Worm (Caenorhabditis elegans): ENCODE measurements around the gene lys-7.
A peak's percentile ranks its signal among the peaks of the same experiment; 100 is the strongest.

lys-7 gene

ce11 chrV:3484702-3485101 lies 2.3 kb upstream of the lys-7 start, which contains the start of gene srbc-33:
Gene srbc-33 (minus strand): TSS chrV:3484802.
- peak; percentile 3 for TF ChIP-seq aha-1 (tag)
- TF ChIP-seq F10B5.3 (tag; optimal IDR thresholded peaks at IDR 0.05) = no peak

ce11 chrV:3480346-3480745 lies 2.1 kb downstream of the lys-7 start, which contains the start of gene srbc-30:
Gene srbc-30 (minus strand): TSS chrV:3480446.
- TF ChIP-seq nhr-111 (GFP tag; optimal IDR thresholded peaks at IDR 0.05) = no peak
- TF ChIP-seq nhr-10 (tag; optimal IDR thresholded peaks at IDR 0.05) = no peak
- TF ChIP-seq snpc-4 (tag; optimal IDR thresholded peaks at IDR 0.05) = no peak
- TF ChIP-seq F10B5.3 (tag; optimal IDR thresholded peaks at IDR 0.05) = no peak
- no peak for TF ChIP-seq nhr-41 (GFP tag; IDR thresholded peaks at IDR 0.05)

- TF ChIP-seq unc-62 (GFP tag; optimal IDR thresholded peaks at IDR 0.05 in 1 of 2) = no peak
- no peak for TF ChIP-seq unc-62 (tag; optimal IDR thresholded peaks at IDR 0.05)
- no peak for TF ChIP-seq aly-2 (tag; optimal IDR thresholded peaks at IDR 0.05)
- no peak for TF ChIP-seq nhr-77 (tag; optimal IDR thresholded peaks at IDR 0.05)
- no peak for TF ChIP-seq dve-1 (tag; optimal IDR thresholded peaks at IDR 0.05; ENCODE audit: insufficient read depth)
- TF ChIP-seq R02D3.7 (tag; optimal IDR thresholded peaks at IDR 0.05) = no peak
- no peak for TF ChIP-seq pha-4 (GFP tag; IDR thresholded peaks at IDR 0.05)
- TF ChIP-seq pha-4 (tag; optimal IDR thresholded peaks at IDR 0.05) = no peak
- TF ChIP-seq madf-5 (GFP tag; IDR thresholded peaks at IDR 0.05) = no peak
- TF ChIP-seq mdl-1 (tag; optimal IDR thresholded peaks at IDR 0.05) = no peak
- TF ChIP-seq spr-1 (tag; optimal IDR thresholded peaks at IDR 0.05) = no peak
- TF ChIP-seq ceh-20 (GFP tag; IDR thresholded peaks at IDR 0.05) = no peak
- TF ChIP-seq egl-27 (tag; optimal IDR thresholded peaks at IDR 0.05) = no peak
- TF ChIP-seq ctbp-1 (GFP tag; IDR thresholded peaks at IDR 0.05) = no peak
- no peak for TF ChIP-seq dpl-1 (GFP tag; optimal IDR thresholded peaks at IDR 0.05)
- no peak for TF ChIP-seq dmd-6 (GFP tag; IDR thresholded peaks at IDR 0.05)
- no peak for TF ChIP-seq ztf-7 (tag; optimal IDR thresholded peaks at IDR 0.05)
- no peak for TF ChIP-seq pqm-1 (tag; optimal IDR thresholded peaks at IDR 0.05)
- TF ChIP-seq daf-8 (GFP tag; IDR thresholded peaks at IDR 0.05) = no peak
These were observed 4.9 kb downstream of the lys-7 start, which contains the start of gene srbc-31 for ce11 chrV:3477496-3477895. Gene srbc-31 (minus strand): TSS chrV:3477596.

ce11 chrV:3476228-3476627 lies 6.2 kb downstream of the lys-7 start:
- TF ChIP-seq unc-62 (GFP tag; optimal IDR thresholded peaks at IDR 0.05 in 1 of 2) (peak in 1 of 2 experiments; percentile 97), unc-62 (tag; optimal IDR thresholded peaks at IDR 0.05) (no peak), F26F4.8 (GFP tag; conservative IDR thresholded peaks at IDR 0.05) (no peak), madf-9 (GFP tag; conservative IDR thresholded peaks at IDR 0.05) (no peak)

ce11 chrV:3475021-3475420 lies 7.4 kb downstream of the lys-7 start, which contains the start of gene oac-2:
Gene oac-2 (minus strand): TSS chrV:3475121.
- TF ChIP-seq T26A8.4 (GFP tag; IDR thresholded peaks at IDR 0.05) (no peak), tra-1 (GFP tag; IDR thresholded peaks at IDR 0.05) (no peak), lin-1 (GFP tag; IDR thresholded peaks at IDR 0.05) (no peak), lin-13 (GFP tag; optimal IDR thresholded peaks at IDR 0.05) (no peak), ceh-82 (tag; optimal IDR thresholded peaks at IDR 0.05) (no peak), zip-2 (tag; optimal IDR thresholded peaks at IDR 0.05) (no peak), Y105C5A.15 (GFP tag; IDR thresholded peaks at IDR 0.05) (no peak), Y5F2A.4 (GFP tag; optimal IDR thresholded peaks at IDR 0.05) (no peak), lin-38 (GFP tag; IDR thresholded peaks at IDR 0.05) (no peak), nhr-25 (tag; optimal IDR thresholded peaks at IDR 0.05; ENCODE audit: borderline replicate concordance, insufficient read depth) (no peak), lin-39 (tag; optimal IDR thresholded peaks at IDR 0.05) (no peak), zip-11 (GFP tag; IDR thresholded peaks at IDR 0.05) (no peak), lin-29 (GFP tag; IDR thresholded peaks at IDR 0.05) (no peak), ztf-11 (tag; optimal IDR thresholded peaks at IDR 0.05) (no peak), Y48G9A.11 (GFP tag; IDR thresholded peaks at IDR 0.05) (no peak), hlh-30 (tag; optimal IDR thresholded peaks at IDR 0.05; ENCODE audit: insufficient read depth) (no peak), nhr-77 (tag; optimal IDR thresholded peaks at IDR 0.05) (no peak), F37D6.2 (tag; optimal IDR thresholded peaks at IDR 0.05) (no peak)
